Worm (Caenorhabditis elegans): Measurements from ENCODE around the gene R04E5.7.

R04E5.7 gene

DNA sequence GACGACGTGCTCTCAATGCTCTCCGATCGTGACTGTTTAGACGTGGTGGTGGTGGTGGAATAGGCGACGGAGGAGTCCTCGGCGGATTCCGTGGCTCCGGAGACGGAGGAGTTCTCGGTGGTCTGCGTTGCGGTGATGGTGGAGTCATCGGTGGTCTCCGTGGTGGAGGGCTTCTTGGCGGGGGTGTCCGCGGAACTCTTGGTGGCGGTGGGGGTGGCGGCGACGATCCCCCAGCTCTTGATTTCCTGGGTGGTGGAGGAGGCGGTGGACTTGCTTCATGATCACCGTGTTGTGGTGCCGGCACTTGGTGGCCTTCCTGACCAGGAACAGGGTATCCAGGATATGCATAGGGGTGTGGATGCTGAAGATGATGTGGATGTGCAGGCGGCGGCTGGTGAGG lies 8.4 kb upstream of the R04E5.7 start:
- no peak for TF ChIP-seq nhr-11 (tag; optimal IDR thresholded peaks at IDR 0.05)
- no peak for TF ChIP-seq unc-55 (GFP tag; optimal IDR thresholded peaks at IDR 0.05)
- no peak for TF ChIP-seq pha-2 (tag; optimal IDR thresholded peaks at IDR 0.05)
- no peak for TF ChIP-seq elt-2 (tag; optimal IDR thresholded peaks at IDR 0.05)
- TF ChIP-seq mec-3 (tag; optimal IDR thresholded peaks at IDR 0.05; ENCODE audit: borderline replicate concordance) = no peak
- TF ChIP-seq che-1 (tag; optimal IDR thresholded peaks at IDR 0.05) = no peak
- TF ChIP-seq tbx-2 (tag; optimal IDR thresholded peaks at IDR 0.05) = no peak
- no peak for TF ChIP-seq ceh-6 (GFP tag; optimal IDR thresholded peaks at IDR 0.05)

DNA sequence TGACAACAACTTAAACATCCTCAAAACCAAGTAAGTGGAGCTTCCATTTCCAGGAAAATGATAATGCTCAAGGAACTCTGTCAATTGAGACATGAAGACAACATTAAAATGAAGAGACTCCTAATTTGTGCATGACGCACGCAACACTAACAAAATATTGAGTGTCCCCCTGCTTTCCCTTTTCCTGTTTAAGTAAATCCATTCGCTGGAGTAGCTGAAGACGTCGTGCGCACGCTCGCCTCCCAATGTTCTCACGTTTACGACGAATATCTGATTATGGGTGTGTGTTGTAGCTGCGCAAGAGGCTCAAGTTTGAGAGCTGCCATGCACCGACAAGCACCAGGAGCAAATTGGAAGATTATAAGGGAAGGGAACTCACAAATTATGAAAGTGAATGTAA lies 3.9 kb upstream of the R04E5.7 start:
- TF ChIP-seq ztf-16 (tag; optimal IDR thresholded peaks at IDR 0.05) = no peak
- peak; percentile 97 for TF ChIP-seq unc-42 (tag; optimal IDR thresholded peaks at IDR 0.05)
- TF ChIP-seq fkh-6 (tag; optimal IDR thresholded peaks at IDR 0.05) = no peak
- TF ChIP-seq ceh-31 (tag; optimal IDR thresholded peaks at IDR 0.05) = peak; percentile 26

DNA sequence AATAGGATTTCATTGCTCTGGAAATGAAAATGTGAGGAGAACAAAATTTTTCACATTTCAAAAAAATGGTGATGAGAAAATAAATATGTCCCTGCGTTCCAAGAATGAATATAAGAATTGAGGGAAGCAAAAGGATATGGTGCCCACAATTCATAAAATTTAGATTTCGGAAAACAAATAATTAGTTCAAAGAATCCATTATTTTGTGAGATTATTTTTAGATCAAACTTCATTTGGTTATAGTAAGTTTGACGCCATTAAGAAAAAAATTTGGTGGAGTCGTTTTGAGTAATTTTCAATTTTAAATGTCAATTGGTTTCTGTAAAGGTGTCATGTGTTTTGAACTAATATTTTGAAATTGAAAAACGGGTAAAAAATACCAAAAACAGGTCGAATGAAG lies 3.3 kb upstream of the R04E5.7 start:
- no peak for TF ChIP-seq dve-1 (tag; optimal IDR thresholded peaks at IDR 0.05)
- no peak for TF ChIP-seq tbx-7 (tag; optimal IDR thresholded peaks at IDR 0.05)
- TF ChIP-seq nhr-232 (tag; optimal IDR thresholded peaks at IDR 0.05) = no peak
- no peak for TF ChIP-seq fkh-10 (GFP tag; optimal IDR thresholded peaks at IDR 0.05)

DNA sequence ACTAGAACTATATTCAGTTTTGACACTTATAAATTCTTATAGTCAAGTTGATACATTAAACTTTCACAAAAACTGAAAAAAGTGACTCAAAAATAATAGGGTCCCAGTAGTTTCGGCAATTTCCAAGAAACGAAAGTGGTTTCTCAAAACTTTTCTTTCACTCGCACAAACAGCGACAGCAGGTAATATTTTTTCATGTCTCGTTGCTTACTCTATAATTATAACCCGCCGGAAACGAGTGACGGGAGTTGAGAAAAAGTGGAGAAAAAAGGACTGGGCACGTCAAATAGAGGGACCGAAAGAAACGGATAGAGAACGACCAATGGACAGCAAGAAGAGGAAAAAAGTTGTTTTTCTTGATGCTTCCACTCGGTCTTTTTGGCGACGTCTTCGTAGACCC lies 2.9 kb upstream of the R04E5.7 start:
- no peak for TF ChIP-seq pros-1 (tag; optimal IDR thresholded peaks at IDR 0.05)

DNA sequence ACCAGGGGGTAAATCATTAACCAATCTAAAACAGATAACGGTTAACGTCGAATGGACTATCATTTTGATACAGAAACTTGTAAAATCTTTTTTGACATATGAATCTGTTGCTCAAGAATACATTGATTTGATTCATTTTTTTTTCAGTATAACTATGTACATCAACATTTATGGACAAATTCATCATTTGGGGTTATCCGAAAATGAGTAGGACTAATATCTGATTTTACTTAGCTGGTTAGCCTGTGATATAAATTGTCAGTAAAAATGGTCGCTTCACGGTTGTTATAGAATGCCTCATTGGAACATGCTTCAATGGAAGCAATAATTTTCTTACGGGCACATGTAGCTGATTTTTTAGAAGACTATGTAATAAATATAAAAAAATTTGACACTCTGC lies 591 bp upstream of the R04E5.7 start:
- TF ChIP-seq ceh-14 (tag; optimal IDR thresholded peaks at IDR 0.05) (no peak), hlh-8 (tag; optimal IDR thresholded peaks at IDR 0.05) (no peak), fax-1 (tag; optimal IDR thresholded peaks at IDR 0.05) (no peak), pax-1 (tag; optimal IDR thresholded peaks at IDR 0.05) (no peak), unc-42 (tag; optimal IDR thresholded peaks at IDR 0.05) (no peak)

DNA sequence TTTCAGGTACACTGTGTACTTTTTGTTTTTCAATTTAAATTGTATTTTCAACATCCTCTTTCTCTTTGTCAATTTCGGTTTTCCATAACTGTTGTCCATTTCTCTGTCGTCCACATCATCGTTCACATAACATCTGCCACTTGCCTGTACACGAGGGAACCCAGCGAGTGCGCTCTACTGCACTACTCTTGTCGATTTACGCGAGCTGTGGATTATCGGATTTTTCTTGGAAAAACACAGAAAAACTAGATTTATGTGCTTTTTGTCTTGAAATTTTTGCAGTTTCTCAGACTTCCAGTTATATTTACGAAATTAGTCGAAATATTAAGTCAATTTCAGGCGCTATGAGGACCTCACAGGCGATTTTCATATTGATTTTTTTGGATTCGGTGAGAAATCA lies 5.2 kb downstream of the R04E5.7 start, which contains the start of gene chup-1:
TSS of gene chup-1 (plus strand) at position 340 of the 400 bp plus-strand sequence.
- no peak for TF ChIP-seq hlh-30 (tag; optimal IDR thresholded peaks at IDR 0.05; ENCODE audit: insufficient read depth)
- TF ChIP-seq ceh-48 (tag; optimal IDR thresholded peaks at IDR 0.05) = peak; percentile 22
- TF ChIP-seq nfya-1 (tag; optimal IDR thresholded peaks at IDR 0.05) = peak; percentile 4
- no peak for TF ChIP-seq sox-4 (tag; optimal IDR thresholded peaks at IDR 0.05)

DNA sequence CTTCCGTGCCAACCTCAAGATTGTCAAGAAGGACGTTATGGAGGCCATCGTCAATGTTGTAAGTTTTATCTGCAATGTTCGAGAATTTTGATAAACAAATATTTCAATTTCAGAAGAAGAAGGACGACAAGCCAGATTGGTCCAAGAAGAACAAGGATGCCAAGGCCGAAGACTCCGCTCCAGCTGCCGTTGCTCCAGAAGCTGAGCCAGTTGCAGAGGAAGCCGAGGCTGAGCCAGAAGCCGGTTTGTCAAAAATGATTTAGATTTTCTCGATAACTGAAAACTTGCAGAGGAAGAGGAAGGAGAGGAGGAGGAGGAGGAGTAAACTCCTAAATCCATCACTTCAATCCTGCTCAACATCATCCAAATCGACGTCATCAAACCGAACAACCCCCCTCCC lies 7.0 kb downstream of the R04E5.7 start:
- TF ChIP-seq C08G9.2 (tag; optimal IDR thresholded peaks at IDR 0.05) (no peak), ceh-14 (tag; optimal IDR thresholded peaks at IDR 0.05) (no peak), rnt-1 (tag; optimal IDR thresholded peaks at IDR 0.05) (no peak), gmeb-2 (tag; optimal IDR thresholded peaks at IDR 0.05) (no peak), ceh-2 (tag; optimal IDR thresholded peaks at IDR 0.05) (no peak), fax-1 (tag; optimal IDR thresholded peaks at IDR 0.05) (no peak), F13H6.1 (tag; optimal IDR thresholded peaks at IDR 0.05) (no peak), ceh-19 (GFP tag; optimal IDR thresholded peaks at IDR 0.05) (no peak), nfya-1 (tag; optimal IDR thresholded peaks at IDR 0.05) (no peak), T23F11.4 (GFP tag; optimal IDR thresholded peaks at IDR 0.05) (no peak), tbx-2 (tag; optimal IDR thresholded peaks at IDR 0.05) (no peak), ceh-45 (GFP tag; IDR thresholded peaks at IDR 0.05) (no peak), pat-9 (tag; optimal IDR thresholded peaks at IDR 0.05) (no peak), elt-2 (tag; optimal IDR thresholded peaks at IDR 0.05) (no peak), nhr-11 (tag; optimal IDR thresholded peaks at IDR 0.05) (no peak), ceh-22 (tag; optimal IDR thresholded peaks at IDR 0.05) (no peak)
